Worm (Caenorhabditis elegans) whole organism, early embryonic: ENCODE results near the gene T14G11.1.

Experiments
- B0310.2 ChIP-seq: sonication (generic microtip); optimal IDR thresholded peaks from 2 replicates; lab custom pipeline; 2016; ENCODE audit warnings: mild to moderate bottlenecking, missing genetic modification characterization, missing compliant biosample characterization
- F13C5.2 ChIP-seq: sonication (generic microtip); optimal IDR thresholded peaks from 2 replicates; lab custom pipeline; 2017; ENCODE audit warnings: mild to moderate bottlenecking, missing genetic modification characterization, inconsistent platforms, missing compliant biosample characterization
- aly-1 ChIP-seq: sonication (generic microtip); optimal IDR thresholded peaks from 2 replicates; lab custom pipeline; 2016; ENCODE audit warnings: missing genetic modification characterization, missing compliant biosample characterization
- ama-1 ChIP-seq: fragments of 150-350 bp; optimal IDR thresholded peaks from 2 replicates; lab custom pipeline; 2014
- ceh-13 ChIP-seq: fragments of 200-800 bp; sonication (Bioruptor generic); optimal IDR thresholded peaks from 2 replicates; lab custom pipeline; 2018; ENCODE audit warnings: mild to moderate bottlenecking, missing genetic modification characterization, missing compliant biosample characterization
- ets-7 ChIP-seq: sonication (generic microtip); optimal IDR thresholded peaks from 2 replicates; lab custom pipeline; 2016; ENCODE audit warnings: missing genotype, missing genetic modification characterization, missing compliant biosample characterization
- flt-1 ChIP-seq: fragments of 200-800 bp; sonication (Bioruptor generic); IDR thresholded peaks from 2 replicates; pipeline ENCODE4 v1.3.6; 2022; ENCODE audit warnings: missing genetic modification characterization, missing compliant biosample characterization
- hmbx-1 ChIP-seq: sonication (generic microtip); optimal IDR thresholded peaks from 2 replicates; lab custom pipeline; 2016; ENCODE audit warnings: mild to moderate bottlenecking, missing genetic modification characterization, missing compliant biosample characterization
- hmg-4 ChIP-seq: fragments of 200-800 bp; sonication (Bioruptor generic); optimal IDR thresholded peaks from 2 replicates; lab custom pipeline; 2018; ENCODE audit warnings: mild to moderate bottlenecking, missing genetic modification characterization, missing compliant biosample characterization
- hnd-1 ChIP-seq: sonication (generic microtip); optimal IDR thresholded peaks from 2 replicates; lab custom pipeline; 2016; ENCODE audit warnings: missing genetic modification characterization, missing compliant biosample characterization
- pes-1 ChIP-seq: fragments of 200-800 bp; sonication (Bioruptor generic); IDR thresholded peaks from 2 replicates; pipeline ENCODE4 v1.3.6; 2022; ENCODE audit warnings: missing genetic modification reagents, missing genetic modification characterization, missing compliant biosample characterization
- scrt-1 ChIP-seq: fragments of 200-800 bp; sonication (Bioruptor generic); IDR thresholded peaks from 2 replicates; pipeline ENCODE4 v1.3.6; 2022; ENCODE audit warnings: missing genetic modification characterization, missing compliant biosample characterization
- sea-1 ChIP-seq: fragments of 200-800 bp; sonication (Bioruptor generic); conservative IDR thresholded peaks from 2 replicates; pipeline ENCODE4 v1.3.6; 2022; ENCODE audit warnings: missing genetic modification characterization, missing compliant biosample characterization
- tbx-37 ChIP-seq: fragments of 200-800 bp; sonication (Bioruptor generic); conservative IDR thresholded peaks from 2 replicates; pipeline ENCODE4 v1.3.6; 2022; ENCODE audit warnings: missing genetic modification reagents, missing genetic modification characterization, missing compliant biosample characterization

DNA sequence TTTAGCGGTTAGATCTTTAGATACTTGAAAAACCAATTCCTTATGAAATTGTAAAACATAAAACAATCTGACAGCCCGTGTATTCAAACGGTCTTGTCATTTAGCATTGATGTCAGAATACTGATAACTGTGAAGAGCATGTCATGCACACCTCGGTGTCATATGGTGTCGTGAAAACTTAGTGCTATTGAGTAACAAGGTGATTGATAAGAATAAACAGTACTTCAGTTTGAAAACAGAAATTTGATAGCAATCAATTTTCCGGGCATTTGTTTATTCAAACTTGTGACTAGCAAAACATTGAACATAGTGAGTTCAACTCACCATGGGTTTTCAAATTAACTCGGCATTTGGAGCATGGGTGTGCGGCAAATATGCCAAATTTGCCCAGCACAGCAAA lies 6.5 kb downstream of the T14G11.1 start:
- TF ChIP-seq ama-1 (no peak), hmbx-1 (tag; lab: Kevin White, UChicago) (no peak), scrt-1 (GFP tag; lab: Robert Waterston, UW) (no peak), ets-7 (tag; lab: Kevin White, UChicago) (no peak), sea-1 (GFP tag; lab: Robert Waterston, UW) (no peak), hnd-1 (tag; lab: Kevin White, UChicago) (no peak), flt-1 (no peak), tbx-37 (GFP tag; lab: Robert Waterston, UW) (no peak), hmg-4 (no peak), ceh-13 (GFP tag; lab: Kevin White, UChicago) (no peak), B0310.2 (tag; lab: Kevin White, UChicago) (no peak), F13C5.2 (tag; lab: Kevin White, UChicago) (no peak), aly-1 (tag; lab: Kevin White, UChicago) (no peak), pes-1 (no peak)
